Worm (Caenorhabditis elegans): ENCODE data around the gene msp-55.
"Not testable (repeated sequence)": the region's sequence is repeated elsewhere in the genome, so short reads cannot be mapped to it uniquely, and the experiment has no call there.

DNA sequence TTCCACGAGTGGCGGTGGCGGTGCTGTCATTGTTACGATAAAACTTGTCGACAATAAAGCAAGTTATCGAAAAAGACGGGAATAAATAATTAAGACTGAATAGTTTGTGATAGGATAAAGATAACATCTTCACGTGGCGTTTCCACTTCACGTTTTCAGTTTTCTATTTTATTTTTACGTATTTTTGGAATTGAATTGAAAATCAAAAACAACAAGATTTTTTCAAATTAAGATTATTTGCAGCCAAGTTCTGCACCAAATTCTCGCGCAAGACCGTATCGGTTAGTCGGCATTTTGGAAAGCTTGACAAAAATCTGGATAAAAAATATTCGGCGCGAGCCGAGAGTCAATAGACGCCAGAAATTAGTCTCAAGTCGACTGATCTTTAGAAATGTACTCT is 11.1 kb upstream of the msp-55 start, which contains the start of gene ttbk-2.2:
- not testable (repeated sequence) for TF ChIP-seq ceh-83 (GFP tag; optimal IDR thresholded peaks at IDR 0.05); nhr-237 (tag; optimal IDR thresholded peaks at IDR 0.05); zip-8 (tag; optimal IDR thresholded peaks at IDR 0.05); nhr-28 (tag; optimal IDR thresholded peaks at IDR 0.05); unc-39 (tag; optimal IDR thresholded peaks at IDR 0.05); tbx-8 (GFP tag; optimal IDR thresholded peaks at IDR 0.05); snpc-4 (tag; optimal IDR thresholded peaks at IDR 0.05); pha-4 (tag; optimal IDR thresholded peaks at IDR 0.05); unc-62 (GFP tag; optimal IDR thresholded peaks at IDR 0.05); unc-120 (tag; optimal IDR thresholded peaks at IDR 0.05; ENCODE audit: poor library complexity, severe bottlenecking); mep-1 (tag; optimal IDR thresholded peaks at IDR 0.05); lin-13 (tag; optimal IDR thresholded peaks at IDR 0.05); lsy-2 (tag; optimal IDR thresholded peaks at IDR 0.05); sptf-1 (tag; optimal IDR thresholded peaks at IDR 0.05)
